Fruit fly (Drosophila melanogaster): Measurements from ENCODE around the gene Cdlc2.

dm6 chr2L:1354819-1355218 lies 10.6 kb downstream of the Cdlc2 start, which contains the start of gene CG31924:
- TF ChIP-seq Hsf (GFP tag; optimal IDR thresholded peaks at IDR 0.05), result no peak
- TF ChIP-seq CG1603 (tag; optimal IDR thresholded peaks at IDR 0.05), result no peak
- no peak for TF ChIP-seq slbo (GFP tag; IDR thresholded peaks at IDR 0.05)
- no peak for TF ChIP-seq CG8478 (optimal IDR thresholded peaks at IDR 0.05)
- no peak for TF ChIP-seq CG13424 (tag; optimal IDR thresholded peaks at IDR 0.05)
- TF ChIP-seq amos (GFP tag; IDR thresholded peaks at IDR 0.05; ENCODE audit: partially characterized antibody), result no peak
